Worm (Caenorhabditis elegans): ENCODE data around the gene C14B1.8.

The C14B1.8 gene

DNA sequence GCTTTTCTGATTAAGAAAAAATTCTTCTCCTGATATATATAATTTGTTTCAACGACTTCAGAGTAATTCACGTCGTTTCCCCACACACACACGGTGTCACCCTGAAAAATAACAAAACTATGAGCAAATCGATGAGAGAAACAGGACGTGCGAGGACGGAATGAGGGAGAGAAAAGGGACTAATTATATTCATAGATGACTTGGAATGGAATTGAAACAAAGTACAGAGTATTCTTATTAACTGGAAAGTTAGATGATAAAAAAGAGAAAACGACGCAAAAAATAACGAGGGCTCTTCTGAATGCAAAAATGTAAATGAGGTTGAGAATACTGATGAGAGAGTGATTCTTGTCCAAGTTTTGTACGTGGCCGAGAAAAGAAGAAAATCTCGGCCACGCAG lies 49.1 kb downstream of the C14B1.8 start, which contains the start of gene C46F11.6:
C46F11.6 (minus strand) TSS at position 101 of the 400 bp plus-strand sequence.
- TF ChIP-seq aly-2 (tag; optimal IDR thresholded peaks at IDR 0.05) (no peak), nhr-11 (tag; optimal IDR thresholded peaks at IDR 0.05) (no peak), snpc-4 (tag; optimal IDR thresholded peaks at IDR 0.05) (no peak), fos-1 (tag; optimal IDR thresholded peaks at IDR 0.05) (no peak), F13H6.1 (tag; optimal IDR thresholded peaks at IDR 0.05) (no peak), ceh-16 (tag; optimal IDR thresholded peaks at IDR 0.05) (no peak), lsy-2 (tag; optimal IDR thresholded peaks at IDR 0.05) (no peak), nhr-77 (tag; optimal IDR thresholded peaks at IDR 0.05) (no peak), ZK546.5 (tag; optimal IDR thresholded peaks at IDR 0.05) (no peak), lin-13 (GFP tag; optimal IDR thresholded peaks at IDR 0.05) (no peak), mdl-1 (tag; optimal IDR thresholded peaks at IDR 0.05) (no peak), gmeb-1 (tag; optimal IDR thresholded peaks at IDR 0.05) (no peak), nhr-25 (tag; optimal IDR thresholded peaks at IDR 0.05) (no peak), zag-1 (tag; optimal IDR thresholded peaks at IDR 0.05) (no peak)

All from whole organism, L2 larva.